Fruit fly (Drosophila melanogaster): ENCODE measurements around the gene Mst36Fa.

Mst36Fa gene

dm6 chr2L:18693877-18694723 lies 17.3 kb upstream of the Mst36Fa start:
- TF ChIP-seq noc (tag; optimal IDR thresholded peaks at IDR 0.05), result peak; percentile 77

dm6 chr2L:18689376-18689775 lies 12.6 kb upstream of the Mst36Fa start, which contains the start of gene CG10336:
CG10336 (plus strand) TSS chr2L:18689528.
- TF ChIP-seq noc (tag; optimal IDR thresholded peaks at IDR 0.05), result no peak

- no peak for TF ChIP-seq noc (tag; optimal IDR thresholded peaks at IDR 0.05)
Observed at dm6 chr2L:18688646-18689296, 12.0 kb upstream of the Mst36Fa start, which contains the start of gene msl-1. msl-1 (minus strand) TSS chr2L:18688800.

- no peak for TF ChIP-seq noc (tag; optimal IDR thresholded peaks at IDR 0.05)
Observed at dm6 chr2L:18687827-18688226, 11.0 kb upstream of the Mst36Fa start.

- no peak for TF ChIP-seq noc (tag; optimal IDR thresholded peaks at IDR 0.05)
Observed at dm6 chr2L:18681903-18682302, 5.1 kb upstream of the Mst36Fa start, which contains the start of gene tos. tos (minus strand) TSS chr2L:18682075.

- TF ChIP-seq noc (tag; optimal IDR thresholded peaks at IDR 0.05), result peak; percentile 76
Observed at dm6 chr2L:18677910-18678639, 1.3 kb upstream of the Mst36Fa start.

- TF ChIP-seq noc (tag; optimal IDR thresholded peaks at IDR 0.05), result no peak
Observed at dm6 chr2L:18674994-18675393, 1.8 kb downstream of the Mst36Fa start, which contains the start of gene Mst36Fb. Mst36Fb (minus strand) TSS chr2L:18675094.

dm6 chr2L:18673185-18673584 lies 3.6 kb downstream of the Mst36Fa start, which contains the start of gene CG43339:
CG43339 (minus strand) TSS chr2L:18673285.
- no peak for TF ChIP-seq noc (tag; optimal IDR thresholded peaks at IDR 0.05)

dm6 chr2L:18671146-18671545 lies 5.7 kb downstream of the Mst36Fa start, which contains the start of gene CG43338:
CG43338 (minus strand) TSS chr2L:18671246.
- no peak for TF ChIP-seq noc (tag; optimal IDR thresholded peaks at IDR 0.05)

- TF ChIP-seq noc (tag; optimal IDR thresholded peaks at IDR 0.05), result no peak
Observed at dm6 chr2L:18665952-18666606, 10.7 kb downstream of the Mst36Fa start.

- no peak for TF ChIP-seq noc (tag; optimal IDR thresholded peaks at IDR 0.05)
Observed at dm6 chr2L:18664707-18665550, 11.9 kb downstream of the Mst36Fa start.

- no peak for TF ChIP-seq noc (tag; optimal IDR thresholded peaks at IDR 0.05)
Observed at dm6 chr2L:18663395-18663794, 13.4 kb downstream of the Mst36Fa start.

dm6 chr2L:18658108-18658507 lies 18.7 kb downstream of the Mst36Fa start:
- TF ChIP-seq noc (tag; optimal IDR thresholded peaks at IDR 0.05), result no peak

dm6 chr2L:18656691-18657237 lies 20.0 kb downstream of the Mst36Fa start:
- TF ChIP-seq noc (tag; optimal IDR thresholded peaks at IDR 0.05), result no peak
